Worm (Caenorhabditis elegans) whole organism, L4 larva: ENCODE data around the gene Y62H9A.4.

Experiments used
- F10B5.3 ChIP-seq: sonication (generic microtip); optimal IDR thresholded peaks from 2 replicates; lab custom pipeline; 2016; ENCODE audit warnings: mild to moderate bottlenecking, missing genetic modification characterization, missing compliant biosample characterization
- F44E2.7 ChIP-seq: fragments of 200-800 bp; sonication (Bioruptor generic); IDR thresholded peaks from 2 replicates; pipeline ENCODE4 v2.1.2; 2022; ENCODE audit warnings: missing genetic modification characterization, missing compliant biosample characterization
- R02D3.7 ChIP-seq: fragments of 150-350 bp; sonication (generic microtip); optimal IDR thresholded peaks from 3 replicates; lab custom pipeline; 2014; ENCODE audit warnings: missing biosample characterization, missing genetic modification characterization
- Y5F2A.4 ChIP-seq: fragments of 200-800 bp; sonication (Bioruptor generic); optimal IDR thresholded peaks from 2 replicates; lab custom pipeline; 2018; ENCODE audit warnings: mild to moderate bottlenecking, missing genetic modification characterization, missing compliant biosample characterization
- Y75B8A.6 ChIP-seq: fragments of 200-800 bp; sonication (Bioruptor generic); IDR thresholded peaks from 2 replicates; pipeline ENCODE4 v1.3.6; 2022; ENCODE audit warnings: missing genetic modification reagents, missing genetic modification characterization, missing compliant biosample characterization
- ZK546.5 ChIP-seq, 2 experiments: sonication (generic microtip); optimal IDR thresholded peaks; 2 replicates each; lab custom pipeline; 2017; ENCODE audit warnings: missing biosample characterization in 2 of 2, missing genetic modification characterization in 2 of 2
- aha-1 ChIP-seq: fragments of 150-350 bp; peaks from one replicate; lab custom pipeline; 2014; ENCODE audit warnings: missing biosample characterization, missing genetic modification characterization
- aly-2 ChIP-seq: sonication (generic microtip); optimal IDR thresholded peaks from 2 replicates; lab custom pipeline; 2018; ENCODE audit warnings: missing biosample characterization, missing genetic modification characterization
- attf-4 ChIP-seq: sonication (generic microtip); optimal IDR thresholded peaks from 3 replicates; lab custom pipeline; 2017; ENCODE audit warnings: missing biosample characterization, missing genetic modification characterization
- ceh-28 ChIP-seq: fragments of 150-350 bp; optimal IDR thresholded peaks from 2 replicates; lab custom pipeline; 2014; ENCODE audit warnings: missing biosample characterization, missing genetic modification reagents, missing genetic modification characterization
- ceh-62 ChIP-seq: sonication (generic microtip); optimal IDR thresholded peaks from 2 replicates; lab custom pipeline; 2017; ENCODE audit warnings: missing biosample characterization, missing genetic modification characterization
- ces-1 ChIP-seq: fragments of 150-350 bp; sonication (generic microtip); optimal IDR thresholded peaks from 4 replicates; lab custom pipeline; 2014; ENCODE audit warnings: missing biosample characterization, missing genetic modification reagents, missing genetic modification characterization
- cey-2 ChIP-seq: sonication (generic microtip); optimal IDR thresholded peaks from 3 replicates; lab custom pipeline; 2017; ENCODE audit warnings: missing genetic modification characterization, mild to moderate bottlenecking, missing compliant biosample characterization, antibody characterized with exemption, borderline replicate concordance; ENCODE audit not compliant: insufficient read depth
- daf-19 ChIP-seq: fragments of 200-800 bp; sonication (Bioruptor generic); conservative IDR thresholded peaks from 2 replicates; pipeline ENCODE4 v1.3.6; 2022; ENCODE audit warnings: missing genetic modification characterization, missing compliant biosample characterization
- daf-8 ChIP-seq: fragments of 200-800 bp; sonication (Bioruptor generic); IDR thresholded peaks from 2 replicates; pipeline ENCODE4 v1.3.6; 2022; ENCODE audit warnings: missing genetic modification characterization, missing compliant biosample characterization
- duxl-1 ChIP-seq: sonication (generic microtip); optimal IDR thresholded peaks from 2 replicates; lab custom pipeline; 2016; ENCODE audit warnings: mild to moderate bottlenecking, missing genetic modification characterization, moderate library complexity, missing compliant biosample characterization; ENCODE audit not compliant: poor library complexity
- egl-27 ChIP-seq: sonication (generic microtip); optimal IDR thresholded peaks from 3 replicates; lab custom pipeline; 2017; ENCODE audit warnings: missing biosample characterization, missing genetic modification reagents, missing genetic modification characterization
- egl-43 ChIP-seq: fragments of 200-800 bp; sonication (Bioruptor generic); IDR thresholded peaks from 2 replicates; pipeline ENCODE4 v1.3.6; 2022; ENCODE audit warnings: missing genetic modification reagents, missing genetic modification characterization, missing compliant biosample characterization
- hif-1 ChIP-seq, 2 experiments: sonication (generic microtip); optimal IDR thresholded peaks; 2 replicates each; lab custom pipeline; 2016 to 2017; ENCODE audit warnings: missing compliant biosample characterization in 2 of 2, missing genetic modification characterization in 2 of 2, missing genetic modification reagents in 2 of 2, missing genotype in 2 of 2, mild to moderate bottlenecking in 1 of 2
- hmg-1.1 ChIP-seq: fragments of 200-800 bp; sonication (Bioruptor generic); IDR thresholded peaks from 2 replicates; pipeline ENCODE4 v1.3.6; 2022; ENCODE audit warnings: missing genetic modification reagents, missing genetic modification characterization, missing compliant biosample characterization
- lim-7 ChIP-seq: fragments of 200-800 bp; sonication (Bioruptor generic); IDR thresholded peaks from 2 replicates; pipeline ENCODE4 v1.3.6; 2022; ENCODE audit warnings: missing genetic modification characterization, missing compliant biosample characterization
- lin-1 ChIP-seq: fragments of 200-800 bp; sonication (Bioruptor generic); IDR thresholded peaks from 2 replicates; pipeline ENCODE4 v1.3.6; 2022; ENCODE audit warnings: missing genetic modification reagents, missing genetic modification characterization, missing compliant biosample characterization
- lin-15B ChIP-seq: fragments of 150-350 bp; sonication (generic microtip); optimal IDR thresholded peaks from 3 replicates; lab custom pipeline; 2014; ENCODE audit warnings: missing biosample characterization, missing genetic modification characterization
- lir-3 ChIP-seq: sonication (generic microtip); optimal IDR thresholded peaks from 2 replicates; lab custom pipeline; 2016; ENCODE audit warnings: mild to moderate bottlenecking, missing genetic modification characterization, missing compliant biosample characterization
- lsy-2 ChIP-seq, 2 experiments: fragments of 150-350 bp in 1 of 2; sonication (generic microtip) in 1 of 2; optimal IDR thresholded peaks; 2 replicates each; lab custom pipeline; 2014 to 2017; ENCODE audit warnings: missing biosample characterization in 2 of 2, missing genetic modification characterization in 2 of 2
- mdl-1 ChIP-seq, 2 experiments: fragments of 150-350 bp in 1 of 2; sonication (generic microtip) in 1 of 2; optimal IDR thresholded peaks; 2 replicates each; lab custom pipeline; 2014 to 2017; ENCODE audit warnings: missing biosample characterization in 2 of 2, missing genetic modification characterization in 2 of 2
- mes-2 ChIP-seq: sonication (generic microtip); optimal IDR thresholded peaks from 2 replicates; lab custom pipeline; 2016; ENCODE audit warnings: missing genotype, mild to moderate bottlenecking, missing genetic modification characterization, missing compliant biosample characterization; ENCODE audit not compliant: poor library complexity, severe bottlenecking
- mxl-3 ChIP-seq: fragments of 200-800 bp; sonication (Bioruptor generic); optimal IDR thresholded peaks from 2 replicates; lab custom pipeline; 2018; ENCODE audit warnings: mild to moderate bottlenecking, missing genetic modification characterization, missing compliant biosample characterization
- nhr-102 ChIP-seq: sonication (generic microtip); optimal IDR thresholded peaks from 2 replicates; lab custom pipeline; 2016; ENCODE audit warnings: mild to moderate bottlenecking, missing genetic modification characterization, moderate library complexity, missing compliant biosample characterization
- nhr-11 ChIP-seq: fragments of 150-350 bp; optimal IDR thresholded peaks from 2 replicates; lab custom pipeline; 2014; ENCODE audit warnings: missing biosample characterization, missing genetic modification characterization
- nhr-237 ChIP-seq: sonication (generic microtip); optimal IDR thresholded peaks from 2 replicates; lab custom pipeline; 2017; ENCODE audit warnings: missing biosample characterization, missing genetic modification characterization
- nhr-41 ChIP-seq: fragments of 200-800 bp; sonication (Bioruptor generic); IDR thresholded peaks from 2 replicates; pipeline ENCODE4 v1.3.6; 2022; ENCODE audit warnings: missing genetic modification reagents, missing genetic modification characterization, missing compliant biosample characterization
- nhr-48 ChIP-seq: sonication (generic microtip); optimal IDR thresholded peaks from 2 replicates; lab custom pipeline; 2016; ENCODE audit warnings: mild to moderate bottlenecking, missing genetic modification characterization, missing compliant biosample characterization
- nhr-6 ChIP-seq: fragments of 150-350 bp; optimal IDR thresholded peaks from 2 replicates; lab custom pipeline; 2014; ENCODE audit warnings: missing biosample characterization, missing genetic modification characterization
- nhr-76 ChIP-seq: fragments of 150-350 bp; optimal IDR thresholded peaks from 2 replicates; lab custom pipeline; 2014; ENCODE audit warnings: missing biosample characterization, missing genetic modification characterization
- nhr-77 ChIP-seq: fragments of 150-350 bp; optimal IDR thresholded peaks from 2 replicates; lab custom pipeline; 2014; ENCODE audit warnings: missing biosample characterization, missing genetic modification characterization
- pha-4 ChIP-seq, 2 experiments: fragments of 150-350 bp in 1 of 2; fragments of 200-800 bp in 1 of 2; sonication (Bioruptor generic) in 1 of 2; IDR thresholded peaks in 1 of 2; optimal IDR thresholded peaks in 1 of 2; 2 replicates each; pipeline versions ENCODE4 v1.3.6 to Lab custom; 2014 to 2022; ENCODE audit warnings: missing genetic modification characterization in 2 of 2, missing genetic modification reagents in 2 of 2, missing biosample characterization in 1 of 2, missing compliant biosample characterization in 1 of 2
- php-3 ChIP-seq: fragments of 200-800 bp; sonication (Bioruptor generic); IDR thresholded peaks from 2 replicates; pipeline ENCODE4 v1.3.6; 2022; ENCODE audit warnings: missing genetic modification reagents, missing genetic modification characterization, missing compliant biosample characterization
- rbr-2 ChIP-seq: sonication (generic microtip); optimal IDR thresholded peaks from 2 replicates; lab custom pipeline; 2016; ENCODE audit warnings: missing genotype, missing genetic modification characterization, missing compliant biosample characterization
- saeg-2 ChIP-seq: fragments of 200-800 bp; sonication (Bioruptor generic); IDR thresholded peaks from 2 replicates; pipeline ENCODE4 v1.3.6; 2022; ENCODE audit warnings: missing genetic modification reagents, missing genetic modification characterization, missing compliant biosample characterization
- sdz-12 ChIP-seq: fragments of 200-800 bp; sonication (Bioruptor generic); optimal IDR thresholded peaks from 2 replicates; lab custom pipeline; 2018; ENCODE audit warnings: mild to moderate bottlenecking, missing genetic modification characterization, missing compliant biosample characterization
- tra-1 ChIP-seq: fragments of 200-800 bp; sonication (Bioruptor generic); IDR thresholded peaks from 2 replicates; pipeline ENCODE4 v1.3.6; 2022; ENCODE audit warnings: missing genetic modification reagents, missing genetic modification characterization, missing compliant biosample characterization
- unc-130 ChIP-seq: sonication (generic microtip); optimal IDR thresholded peaks from 2 replicates; lab custom pipeline; 2016; ENCODE audit warnings: missing genetic modification reagents, missing genetic modification characterization, missing compliant biosample characterization
- unc-39 ChIP-seq: sonication (generic microtip); optimal IDR thresholded peaks from 2 replicates; lab custom pipeline; 2017; ENCODE audit warnings: missing biosample characterization, missing genetic modification characterization
- zag-1 ChIP-seq: fragments of 150-350 bp; optimal IDR thresholded peaks from 2 replicates; lab custom pipeline; 2014; ENCODE audit warnings: missing biosample characterization, missing genetic modification characterization
- zfp-2 ChIP-seq: sonication (generic microtip); optimal IDR thresholded peaks from 2 replicates; lab custom pipeline; 2016; ENCODE audit warnings: mild to moderate bottlenecking, missing genetic modification characterization, missing compliant biosample characterization
- zip-2 ChIP-seq: fragments of 150-350 bp; optimal IDR thresholded peaks from 2 replicates; lab custom pipeline; 2014; ENCODE audit warnings: missing biosample characterization, missing genetic modification characterization

Gene Y62H9A.4

DNA sequence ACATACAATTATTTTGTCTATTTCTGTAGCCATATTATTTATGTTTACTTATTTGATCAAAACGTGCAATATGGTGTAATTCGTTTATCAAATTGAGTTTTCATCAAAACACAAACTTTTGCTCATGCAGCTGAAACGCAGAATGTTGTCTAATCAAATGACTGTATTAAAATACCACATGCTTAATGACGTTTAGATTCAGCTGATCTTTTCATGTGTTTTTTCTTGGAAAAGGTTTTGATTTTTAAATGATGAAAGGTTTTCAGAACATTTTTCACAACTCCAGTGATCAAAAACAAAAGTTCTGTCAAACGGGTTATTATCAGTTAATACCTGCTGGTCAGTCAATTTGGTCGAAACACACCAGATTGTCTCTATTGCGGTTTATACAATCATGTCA is 4.7 kb upstream of the Y62H9A.4 start, which contains the start of gene Y62H9A.1:
Y62H9A.1 (plus strand) TSS at position 282 of the 400 bp plus-strand sequence.
- TF ChIP-seq zfp-2 = no peak
- TF ChIP-seq lin-15B = no peak
- no peak for TF ChIP-seq ceh-62 (tag; lab: Kevin White, UChicago)
- TF ChIP-seq attf-4 = no peak
- no peak for TF ChIP-seq nhr-11
- TF ChIP-seq nhr-76 (tag; lab: Kevin White, UChicago) = no peak
- no peak for TF ChIP-seq rbr-2 (tag; lab: Kevin White, UChicago)
- TF ChIP-seq aha-1 = no peak
- TF ChIP-seq, all 104 proteins: peak for 0

DNA sequence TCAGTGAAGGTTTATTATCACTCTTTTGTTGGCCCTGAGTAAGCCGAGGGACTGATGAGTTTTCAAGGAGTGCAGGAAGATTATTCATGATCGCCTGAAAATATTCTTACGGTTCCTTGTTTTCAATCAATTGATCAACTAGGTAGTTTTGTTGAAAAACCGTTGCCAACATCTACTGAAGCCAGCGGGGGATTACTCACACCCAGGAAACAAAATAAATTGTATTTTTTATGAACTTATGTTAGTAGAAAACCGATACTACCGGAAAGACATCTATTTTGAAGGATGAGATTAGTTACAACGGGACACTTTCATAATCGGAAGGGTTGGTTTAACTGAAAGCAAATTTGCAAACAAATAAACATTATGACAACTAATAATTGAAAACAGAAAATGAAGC is 1.8 kb upstream of the Y62H9A.4 start, which contains the start of gene Y62H9A.2:
Y62H9A.2 (minus strand) TSS at position 101 of the 400 bp plus-strand sequence.
- TF ChIP-seq daf-8 (no peak), sdz-12 (no peak), hif-1 (tag; optimal IDR thresholded peaks at IDR 0.05; lab: Kevin White, UChicago) (no peak), nhr-102 (tag; lab: Kevin White, UChicago) (no peak), attf-4 (no peak), nhr-6 (tag; lab: Kevin White, UChicago) (no peak), ceh-28 (tag; lab: Kevin White, UChicago) (no peak), lsy-2 (tag; optimal IDR thresholded peaks at IDR 0.05; lab: Kevin White, UChicago) (no peak), unc-39 (tag; lab: Kevin White, UChicago) (no peak), lim-7 (GFP tag; lab: Robert Waterston, UW) (no peak), ceh-62 (tag; lab: Kevin White, UChicago) (no peak), hmg-1.1 (no peak), nhr-41 (GFP tag; lab: Robert Waterston, UW) (no peak)

DNA sequence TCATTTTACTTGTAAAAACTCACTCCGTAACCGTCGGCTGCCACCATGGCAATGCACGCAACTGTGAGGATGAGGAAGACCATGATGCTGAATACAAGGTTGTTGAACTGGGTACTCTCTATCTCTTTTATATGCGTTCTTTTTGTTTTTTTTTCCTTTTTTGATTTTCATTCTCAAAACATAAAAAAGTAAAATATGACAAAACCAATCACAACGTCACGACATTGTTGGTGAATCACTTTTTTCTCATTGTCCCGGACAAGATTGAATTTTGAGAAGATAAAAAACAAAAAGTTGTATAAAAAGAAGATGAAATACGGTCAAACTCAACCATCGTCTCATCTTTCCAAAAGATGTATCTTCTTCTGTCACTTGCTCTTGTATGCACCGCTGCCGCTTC is 2.9 kb downstream of the Y62H9A.4 start, which contains the start of the genes Y62H9A.5 and ule-5:
Y62H9A.5 (minus strand) TSS at position 101 of the 400 bp plus-strand sequence.
ule-5 (plus strand) TSS at position 328 of the 400 bp plus-strand sequence.
- TF ChIP-seq egl-43 (GFP tag; lab: Robert Waterston, UW) (no peak), nhr-77 (tag; lab: Kevin White, UChicago) (no peak), daf-8 (no peak), Y5F2A.4 (GFP tag; lab: Kevin White, UChicago) (no peak), ces-1 (GFP tag; lab: Kevin White, UChicago) (no peak), mdl-1 (tag; optimal IDR thresholded peaks at IDR 0.05; lab: Kevin White, UChicago) (no peak), pha-4 (GFP tag; IDR thresholded peaks at IDR 0.05; lab: Robert Waterston, UW) (no peak), pha-4 (tag; optimal IDR thresholded peaks at IDR 0.05; lab: Kevin White, UChicago) (no peak), unc-39 (tag; lab: Kevin White, UChicago) (no peak), aly-2 (tag; lab: Kevin White, UChicago) (no peak), cey-2 (tag; lab: Kevin White, UChicago) (no peak), saeg-2 (no peak), egl-27 (tag; lab: Kevin White, UChicago) (no peak), unc-130 (GFP tag; lab: Kevin White, UChicago) (no peak), daf-19 (no peak), hmg-1.1 (no peak), nhr-48 (tag; lab: Kevin White, UChicago) (no peak), lin-1 (no peak), zip-2 (no peak)

DNA sequence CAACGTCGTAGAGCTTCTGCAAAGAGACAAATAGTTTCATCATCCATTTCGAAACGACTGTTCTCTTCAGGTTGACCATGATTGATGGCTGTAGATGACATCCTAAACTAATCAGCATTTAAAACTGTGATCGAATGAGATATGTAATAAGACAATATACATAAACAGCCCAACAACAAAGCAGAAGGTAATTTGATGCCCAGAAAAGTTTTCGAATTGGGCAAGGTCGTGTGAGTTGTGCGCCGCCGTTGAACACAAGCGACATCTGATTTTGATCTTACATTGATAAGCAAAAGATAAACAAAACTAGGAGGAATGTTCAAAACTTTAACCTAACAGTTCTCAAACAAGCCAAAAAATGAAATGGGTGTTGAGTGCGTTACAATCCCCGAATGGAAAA is 5.7 kb downstream of the Y62H9A.4 start, which contains the start of gene Y62H9A.7:
Y62H9A.7 (minus strand) TSS at position 101 of the 400 bp plus-strand sequence.
- TF ChIP-seq F44E2.7 (GFP tag; lab: Robert Waterston, UW) = no peak
- TF ChIP-seq nhr-237 (tag; lab: Kevin White, UChicago) = no peak
- TF ChIP-seq lir-3 = no peak
- TF ChIP-seq mes-2 (tag; lab: Kevin White, UChicago) = no peak
- no peak for TF ChIP-seq aha-1
- TF ChIP-seq duxl-1 = no peak
- TF ChIP-seq php-3 = no peak
- no peak for TF ChIP-seq zfp-2
- no peak for TF ChIP-seq ZK546.5 (tag; optimal IDR thresholded peaks at IDR 0.05; lab: Kevin White, UChicago)
- no peak for TF ChIP-seq lin-15B
- TF ChIP-seq R02D3.7 (tag; lab: Kevin White, UChicago) = no peak
- TF ChIP-seq zag-1 (tag; lab: Kevin White, UChicago) = no peak
- no peak for TF ChIP-seq Y75B8A.6 (GFP tag; lab: Robert Waterston, UW)
- no peak for TF ChIP-seq mxl-3
- TF ChIP-seq pha-4 (GFP tag; IDR thresholded peaks at IDR 0.05; lab: Robert Waterston, UW) = no peak
- TF ChIP-seq pha-4 (tag; optimal IDR thresholded peaks at IDR 0.05; lab: Kevin White, UChicago) = no peak
- no peak for TF ChIP-seq F10B5.3 (tag; lab: Kevin White, UChicago)
- no peak for TF ChIP-seq cey-2 (tag; lab: Kevin White, UChicago)
- no peak for TF ChIP-seq tra-1
